Fruit fly (Drosophila melanogaster) whole organism, embryonic: Measurements from ENCODE around the gene Karybeta3.

Experiments used
- Blimp-1 ChIP-seq: fragments of 200-800 bp; sonication (Bioruptor generic); optimal IDR thresholded peaks from 3 replicates; lab custom pipeline; 2018; ENCODE audit warnings: missing biosample characterization, missing genetic modification characterization, mild to moderate bottlenecking, moderate library complexity, missing genetic modification reagents
- CG10654 ChIP-seq: fragments of 200-800 bp; sonication (Bioruptor generic); optimal IDR thresholded peaks from 2 replicates; lab custom pipeline; 2016; ENCODE audit warnings: missing biosample characterization, missing genetic modification characterization
- CG10979 ChIP-seq: fragments of 200-800 bp; sonication (Bioruptor generic); optimal IDR thresholded peaks from 2 replicates; lab custom pipeline; 2018; ENCODE audit warnings: missing biosample characterization, mild to moderate bottlenecking, missing genetic modification characterization, moderate library complexity
- CG12769 ChIP-seq: fragments of 200-800 bp; sonication (Bioruptor generic); optimal IDR thresholded peaks from 2 replicates; lab custom pipeline; 2019; ENCODE audit warnings: missing biosample characterization, mild to moderate bottlenecking, missing genetic modification characterization, moderate library complexity
- CG13424 ChIP-seq: fragments of 200-800 bp; sonication (Bioruptor generic); optimal IDR thresholded peaks from 2 replicates; lab custom pipeline; 2019; ENCODE audit warnings: missing biosample characterization, mild to moderate bottlenecking, missing genetic modification characterization, moderate library complexity
- CG13624 ChIP-seq: fragments of 200-800 bp; sonication (Bioruptor generic); optimal IDR thresholded peaks from 2 replicates; lab custom pipeline; 2016; ENCODE audit warnings: missing biosample characterization, missing genetic modification characterization
- CG14710 ChIP-seq: fragments of 200-800 bp; sonication (Bioruptor generic); optimal IDR thresholded peaks from 3 replicates; lab custom pipeline; 2019; ENCODE audit warnings: missing biosample characterization, mild to moderate bottlenecking, missing genetic modification characterization, moderate library complexity
- CG15514 ChIP-seq: fragments of 200-800 bp; sonication (Bioruptor generic); optimal IDR thresholded peaks from 3 replicates; lab custom pipeline; 2017; ENCODE audit warnings: missing biosample characterization, missing genetic modification characterization, mild to moderate bottlenecking, moderate library complexity, missing genetic modification reagents
- CG16813 ChIP-seq: fragments of 200-800 bp; sonication (Bioruptor generic); IDR thresholded peaks from 3 replicates; pipeline ENCODE4 v1.3.6; 2022; ENCODE audit warnings: missing biosample characterization, missing genetic modification characterization; ENCODE audit not compliant: partially characterized antibody
- CG16863 ChIP-seq: fragments of 200-800 bp; sonication (Bioruptor generic); optimal IDR thresholded peaks from 3 replicates; lab custom pipeline; 2016; ENCODE audit warnings: missing biosample characterization, missing genetic modification characterization
- CG18262 ChIP-seq: fragments of 200-800 bp; optimal IDR thresholded peaks from 3 replicates; lab custom pipeline; 2019; ENCODE audit warnings: missing biosample characterization, mild to moderate bottlenecking, missing genetic modification characterization, moderate library complexity
- CG30020 ChIP-seq: fragments of 200-800 bp; optimal IDR thresholded peaks from 2 replicates; lab custom pipeline; 2019; ENCODE audit warnings: missing biosample characterization, mild to moderate bottlenecking, missing genetic modification characterization, moderate library complexity
- CG31441 ChIP-seq: fragments of 200-800 bp; sonication (Bioruptor generic); IDR thresholded peaks from 2 replicates; pipeline ENCODE4 v1.3.6; 2022; ENCODE audit warnings: missing biosample characterization, missing genetic modification characterization
- CG34224 ChIP-seq: fragments of 200-800 bp; sonication (Bioruptor generic); IDR thresholded peaks from 3 replicates; pipeline ENCODE4 v1.3.6; 2022; ENCODE audit warnings: missing biosample characterization, missing genetic modification characterization; ENCODE audit not compliant: partially characterized antibody
- CG5245 ChIP-seq: fragments of 200-800 bp; sonication (Bioruptor generic); optimal IDR thresholded peaks from 3 replicates; lab custom pipeline; 2016; ENCODE audit warnings: missing biosample characterization, missing genetic modification characterization
- CG6791 ChIP-seq: fragments of 200-800 bp; sonication (Bioruptor generic); IDR thresholded peaks from 3 replicates; pipeline ENCODE4 v1.3.6; 2022; ENCODE audit warnings: missing biosample characterization, missing genetic modification characterization; ENCODE audit not compliant: partially characterized antibody
- CG9437 ChIP-seq: fragments of 200-800 bp; sonication (Bioruptor generic); optimal IDR thresholded peaks from 2 replicates; lab custom pipeline; 2018; ENCODE audit warnings: missing biosample characterization, mild to moderate bottlenecking, missing genetic modification characterization
- Deaf1 ChIP-seq: fragments of 200-800 bp; optimal IDR thresholded peaks from 3 replicates; lab custom pipeline; 2019; ENCODE audit warnings: missing biosample characterization, mild to moderate bottlenecking, missing genetic modification characterization, moderate library complexity
- Dll ChIP-seq: fragments of 200-800 bp; sonication (Bioruptor generic); IDR thresholded peaks from 4 replicates; pipeline ENCODE4 v1.3.6; 2022; ENCODE audit warnings: missing biosample characterization, missing genetic modification characterization; ENCODE audit not compliant: partially characterized antibody
- E2f2 ChIP-seq: fragments of 200-800 bp; sonication (Bioruptor generic); IDR thresholded peaks from 2 replicates; pipeline ENCODE4 v1.3.6; 2022; ENCODE audit warnings: missing biosample characterization, missing genetic modification characterization
- Fer2 ChIP-seq: fragments of 200-800 bp; sonication (Bioruptor generic); optimal IDR thresholded peaks from 2 replicates; lab custom pipeline; 2018; ENCODE audit warnings: missing biosample characterization, mild to moderate bottlenecking, missing genetic modification characterization, moderate library complexity
- HmgD ChIP-seq: fragments of 200-800 bp; sonication (Bioruptor generic); optimal IDR thresholded peaks from 3 replicates; lab custom pipeline; 2016; ENCODE audit warnings: missing biosample characterization, missing genetic modification characterization
- NFAT ChIP-seq: fragments of 200-800 bp; sonication (Bioruptor generic); IDR thresholded peaks from 2 replicates; pipeline ENCODE4 v1.3.6; 2022; ENCODE audit warnings: missing biosample characterization, missing genetic modification characterization
- NK7.1 ChIP-seq: fragments of 200-800 bp; sonication (Bioruptor generic); optimal IDR thresholded peaks from 3 replicates; lab custom pipeline; 2016; ENCODE audit warnings: missing biosample characterization, missing genetic modification characterization
- Nf-YC ChIP-seq: fragments of 200-800 bp; optimal IDR thresholded peaks from 3 replicates; lab custom pipeline; 2019; ENCODE audit warnings: missing biosample characterization, mild to moderate bottlenecking, missing genetic modification characterization, moderate library complexity
- Rfx ChIP-seq: fragments of 200-800 bp; sonication (Bioruptor generic); IDR thresholded peaks from 2 replicates; pipeline ENCODE4 v1.3.6; 2022; ENCODE audit warnings: missing biosample characterization, missing genetic modification characterization
- Side ChIP-seq: fragments of 200-800 bp; sonication (Bioruptor generic); optimal IDR thresholded peaks from 2 replicates; lab custom pipeline; 2016; ENCODE audit warnings: missing biosample characterization, missing genetic modification characterization
- Sin3A ChIP-seq: fragments of >200 bp; optimal IDR thresholded peaks from 2 replicates; lab custom pipeline; 2018
- ab ChIP-seq: fragments of 200-800 bp; sonication (Bioruptor generic); optimal IDR thresholded peaks from 2 replicates; lab custom pipeline; 2016; ENCODE audit warnings: missing biosample characterization, missing genetic modification characterization
- ato ChIP-seq: fragments of 200-800 bp; sonication (Bioruptor generic); IDR thresholded peaks from 2 replicates; pipeline ENCODE4 v1.3.6; 2022; ENCODE audit warnings: missing biosample characterization, missing genetic modification characterization; ENCODE audit not compliant: partially characterized antibody
- az2 ChIP-seq: fragments of 200-800 bp; sonication (Bioruptor generic); optimal IDR thresholded peaks from 3 replicates; lab custom pipeline; 2016; ENCODE audit warnings: missing biosample characterization, missing genetic modification characterization
- bab2 ChIP-seq: fragments of 200-800 bp; sonication (Bioruptor generic); optimal IDR thresholded peaks from 2 replicates; lab custom pipeline; 2016; ENCODE audit warnings: missing biosample characterization, missing genetic modification characterization
- bbx ChIP-seq: fragments of 200-800 bp; sonication (Bioruptor generic); IDR thresholded peaks from 2 replicates; pipeline ENCODE4 v1.3.6; 2022; ENCODE audit warnings: missing biosample characterization, missing genetic modification characterization; ENCODE audit not compliant: partially characterized antibody
- ci ChIP-seq: fragments of 200-800 bp; sonication (Bioruptor generic); IDR thresholded peaks from 3 replicates; pipeline ENCODE4 v1.3.6; 2022; ENCODE audit warnings: missing biosample characterization, missing genetic modification characterization
- hkb ChIP-seq, 2 experiments: fragments of 200-800 bp in 1 of 2; fragments of >200 bp in 1 of 2; sonication (Bioruptor generic) in 1 of 2; IDR thresholded peaks in 1 of 2; optimal IDR thresholded peaks in 1 of 2; 2 replicates each; pipeline versions ENCODE4 v1.3.6 to Lab custom; 2017 to 2022; ENCODE audit warnings: missing biosample characterization in 1 of 2, missing genetic modification characterization in 1 of 2
- hth ChIP-seq: fragments of >200 bp; optimal IDR thresholded peaks from 2 replicates; lab custom pipeline; 2017; ENCODE audit warnings: inconsistent platforms
- ind ChIP-seq: fragments of 200-800 bp; sonication (Bioruptor generic); optimal IDR thresholded peaks from 3 replicates; lab custom pipeline; 2016; ENCODE audit warnings: missing biosample characterization, missing genetic modification characterization
- jing ChIP-seq: fragments of 200-800 bp; sonication (Bioruptor generic); optimal IDR thresholded peaks from 2 replicates; lab custom pipeline; 2018; ENCODE audit warnings: missing biosample characterization, mild to moderate bottlenecking, missing genetic modification characterization
- lbe ChIP-seq: fragments of 200-800 bp; sonication (Bioruptor generic); optimal IDR thresholded peaks from 2 replicates; lab custom pipeline; 2016; ENCODE audit warnings: missing biosample characterization, mild to moderate bottlenecking, missing genetic modification characterization
- onecut ChIP-seq: fragments of 200-800 bp; sonication (Bioruptor generic); IDR thresholded peaks from 2 replicates; pipeline ENCODE4 v1.3.6; 2022; ENCODE audit warnings: missing biosample characterization, missing genetic modification characterization
- otp ChIP-seq: fragments of 200-800 bp; sonication (Bioruptor generic); IDR thresholded peaks from 3 replicates; pipeline ENCODE4, ENCODE4 v1.3.6; 2022; ENCODE audit warnings: missing biosample characterization, missing genetic modification characterization
- pho ChIP-seq: fragments of 200-800 bp; sonication (Bioruptor generic); optimal IDR thresholded peaks from 2 replicates; lab custom pipeline; 2016; ENCODE audit warnings: missing biosample characterization, missing genetic modification characterization
- sd ChIP-seq: fragments of 200-800 bp; sonication (Bioruptor generic); optimal IDR thresholded peaks from 3 replicates; lab custom pipeline; 2018; ENCODE audit warnings: missing biosample characterization, mild to moderate bottlenecking, missing genetic modification characterization, moderate library complexity
- stwl ChIP-seq: fragments of 200-800 bp; sonication (Bioruptor generic); optimal IDR thresholded peaks from 3 replicates; lab custom pipeline; 2018; ENCODE audit warnings: missing biosample characterization, mild to moderate bottlenecking, missing genetic modification characterization, moderate library complexity
- zen ChIP-seq: fragments of 200-800 bp; sonication (Bioruptor generic); optimal IDR thresholded peaks from 3 replicates; lab custom pipeline; 2018; ENCODE audit warnings: missing biosample characterization, mild to moderate bottlenecking, missing genetic modification characterization, moderate library complexity

Gene Karybeta3

dm6 chr3R:4649880-4650493, 1.0 kb downstream of the Karybeta3 start (continued):
- TF ChIP-seq sd (tag; lab: Kevin White, UChicago): peak; percentile 4
- peak; percentile 64 for TF ChIP-seq Deaf1 (tag; lab: Kevin White, UChicago)
- TF ChIP-seq CG12769 (tag; lab: Kevin White, UChicago): peak; percentile 5

dm6 chr3R:4654557-4655273, 5.7 kb downstream of the Karybeta3 start, which contains the start of gene spartin:
Gene spartin (plus strand): TSS chr3R:4654800.
- TF ChIP-seq CG6791 (GFP tag; lab: Robert Waterston, UW): 0 out of 3 replicates have a peak, but pooled peaks have one; percentile 27
- peak; percentile 19 for TF ChIP-seq ind (GFP tag; lab: Kevin White, UChicago)
- TF ChIP-seq CG31441 (GFP tag; lab: Robert Waterston, UW): no peak
- no peak for TF ChIP-seq pho (GFP tag; lab: Kevin White, UChicago)
- TF ChIP-seq ato (GFP tag; lab: Robert Waterston, UW): no peak
- TF ChIP-seq Sin3A (lab: Kevin White, UChicago): no peak
- TF ChIP-seq Fer2 (tag; lab: Kevin White, UChicago): no peak
- no peak; the same call in 2 of the 3 replicates for TF ChIP-seq CG16813 (GFP tag; lab: Robert Waterston, UW)
- TF ChIP-seq Blimp-1 (GFP tag; lab: Kevin White, UChicago): peak; percentile 59
- peak; percentile 12 for TF ChIP-seq CG30020 (tag; lab: Kevin White, UChicago)
- TF ChIP-seq hth: no peak
- TF ChIP-seq jing (GFP tag; lab: Kevin White, UChicago): no peak
- TF ChIP-seq CG15514: peak; percentile 68
- TF ChIP-seq onecut (GFP tag; lab: Robert Waterston, UW): no peak
- TF ChIP-seq Side (GFP tag; lab: Kevin White, UChicago): no peak
- peak; percentile 37 for TF ChIP-seq CG13424 (tag; lab: Kevin White, UChicago)
- TF ChIP-seq E2f2: peak; percentile 88
- TF ChIP-seq az2 (GFP tag; lab: Kevin White, UChicago): no peak
- TF ChIP-seq HmgD (GFP tag; lab: Kevin White, UChicago): peak; percentile 14
- TF ChIP-seq NFAT (GFP tag; lab: Robert Waterston, UW): 0 out of 2 replicates have a peak, but pooled peaks have one; percentile 4
- TF ChIP-seq CG10654 (GFP tag; lab: Kevin White, UChicago): peak; percentile 3
- TF ChIP-seq CG10979 (tag; lab: Kevin White, UChicago): peak; percentile 19
- peak; percentile 10 for TF ChIP-seq CG14710 (tag; lab: Kevin White, UChicago)
- peak; percentile 65 for TF ChIP-seq CG34224 (GFP tag; lab: Robert Waterston, UW)
- peak; percentile 36; the same call in 1 of the 2 replicates for TF ChIP-seq bbx (GFP tag; lab: Robert Waterston, UW)
- no peak for TF ChIP-seq CG16863
- TF ChIP-seq Nf-YC (tag; lab: Kevin White, UChicago): peak; percentile 14
- peak; percentile 13 for TF ChIP-seq CG18262 (tag; lab: Kevin White, UChicago)
- TF ChIP-seq CG9437 (GFP tag; lab: Kevin White, UChicago): no peak
- no peak for TF ChIP-seq CG13624 (GFP tag; lab: Kevin White, UChicago)
- peak; percentile 11 for TF ChIP-seq CG5245
- TF ChIP-seq ab (GFP tag; lab: Kevin White, UChicago): no peak
- TF ChIP-seq zen (tag; lab: Kevin White, UChicago): peak; percentile 2
- TF ChIP-seq Rfx (GFP tag; lab: Robert Waterston, UW): peak; percentile 46; the same call in 1 of the 2 replicates
- TF ChIP-seq bab2: peak; percentile 29
- TF ChIP-seq Dll (GFP tag; lab: Robert Waterston, UW): 0 out of 4 replicates have a peak, but pooled peaks have one; percentile 47
- no peak for TF ChIP-seq NK7.1 (GFP tag; lab: Kevin White, UChicago)
- TF ChIP-seq stwl (tag; lab: Kevin White, UChicago): peak; percentile 98
- TF ChIP-seq lbe: peak; percentile 48
- no peak for TF ChIP-seq otp (GFP tag; lab: Robert Waterston, UW)
- TF ChIP-seq hkb (optimal IDR thresholded peaks at IDR 0.05; lab: Kevin White, UChicago): no peak
- peak; percentile 30; the same call in 1 of the 2 replicates for TF ChIP-seq hkb (GFP tag; IDR thresholded peaks at IDR 0.05; lab: Robert Waterston, UW)
- no peak; the same call in 2 of the 3 replicates for TF ChIP-seq ci
